Worm (Caenorhabditis elegans) whole organism, late embryonic: Measurements from ENCODE around the gene srg-33.
A peak's percentile ranks its signal among the peaks of the same experiment; 100 is the strongest.

ENCODE experiments used
- F13H6.1 ChIP-seq: sonication (generic microtip); optimal IDR thresholded peaks from 2 replicates; lab custom pipeline; 2016; ENCODE audit warnings: missing genetic modification characterization, missing compliant biosample characterization
- K02D7.2 ChIP-seq: sonication (generic microtip); optimal IDR thresholded peaks from 2 replicates; lab custom pipeline; 2017; ENCODE audit warnings: mild to moderate bottlenecking, missing genetic modification characterization, missing compliant biosample characterization
- T23F11.4 ChIP-seq: fragments of 200-800 bp; sonication (Bioruptor generic); optimal IDR thresholded peaks from 2 replicates; lab custom pipeline; 2018; ENCODE audit warnings: mild to moderate bottlenecking, missing genetic modification characterization, missing compliant biosample characterization
- ama-1 ChIP-seq: fragments of 150-350 bp; optimal IDR thresholded peaks from 2 replicates; lab custom pipeline; 2014
- ceh-30 ChIP-seq: fragments of 150-350 bp; optimal IDR thresholded peaks from 2 replicates; lab custom pipeline; 2014; ENCODE audit warnings: missing biosample characterization, missing genetic modification characterization
- ceh-34 ChIP-seq: sonication (generic microtip); optimal IDR thresholded peaks from 2 replicates; lab custom pipeline; 2016; ENCODE audit warnings: mild to moderate bottlenecking, missing genetic modification characterization, missing compliant biosample characterization
- ceh-45 ChIP-seq: fragments of 200-800 bp; sonication (Bioruptor generic); IDR thresholded peaks from 2 replicates; pipeline ENCODE4 v1.3.6; 2022; ENCODE audit warnings: missing genetic modification reagents, missing genetic modification characterization, missing compliant biosample characterization
- ceh-48 ChIP-seq: sonication (generic microtip); optimal IDR thresholded peaks from 2 replicates; lab custom pipeline; 2016; ENCODE audit warnings: missing genetic modification characterization, inconsistent platforms, missing compliant biosample characterization
- ceh-6 ChIP-seq: fragments of 200-800 bp; sonication (Bioruptor generic); optimal IDR thresholded peaks from 2 replicates; lab custom pipeline; 2018; ENCODE audit warnings: mild to moderate bottlenecking, missing genetic modification characterization, missing compliant biosample characterization
- ceh-9 ChIP-seq: sonication (generic microtip); optimal IDR thresholded peaks from 2 replicates; lab custom pipeline; 2016; ENCODE audit warnings: mild to moderate bottlenecking, missing genetic modification characterization, inconsistent platforms, missing compliant biosample characterization
- che-1 ChIP-seq: sonication (generic microtip); optimal IDR thresholded peaks from 2 replicates; lab custom pipeline; 2016; ENCODE audit warnings: mild to moderate bottlenecking, missing genetic modification characterization, missing compliant biosample characterization
- dve-1 ChIP-seq: sonication (generic microtip); optimal IDR thresholded peaks from 2 replicates; lab custom pipeline; 2017; ENCODE audit warnings: antibody characterized with exemption, mild to moderate bottlenecking, missing genetic modification characterization, missing compliant biosample characterization
- elt-2 ChIP-seq: sonication (generic microtip); optimal IDR thresholded peaks from 2 replicates; lab custom pipeline; 2016; ENCODE audit warnings: missing genetic modification reagents, missing genetic modification characterization, missing compliant biosample characterization
- elt-4 ChIP-seq: sonication (generic microtip); optimal IDR thresholded peaks from 2 replicates; lab custom pipeline; 2016; ENCODE audit warnings: missing genetic modification characterization, missing compliant biosample characterization
- ets-4 ChIP-seq: sonication (generic microtip); optimal IDR thresholded peaks from 2 replicates; lab custom pipeline; 2016; ENCODE audit warnings: missing genetic modification characterization, missing compliant biosample characterization
- fax-1 ChIP-seq: sonication (generic microtip); optimal IDR thresholded peaks from 2 replicates; lab custom pipeline; 2016; ENCODE audit warnings: missing genotype, missing genetic modification characterization, missing compliant biosample characterization
- fkh-6 ChIP-seq: sonication (generic microtip); optimal IDR thresholded peaks from 2 replicates; lab custom pipeline; 2016; ENCODE audit warnings: missing genetic modification characterization, missing compliant biosample characterization
- hlh-15 ChIP-seq: sonication (generic microtip); optimal IDR thresholded peaks from 2 replicates; lab custom pipeline; 2016; ENCODE audit warnings: missing genetic modification characterization, missing compliant biosample characterization
- hlh-8 ChIP-seq: sonication (generic microtip); optimal IDR thresholded peaks from 2 replicates; lab custom pipeline; 2016; ENCODE audit warnings: missing genotype, missing genetic modification characterization, missing compliant biosample characterization
- mec-3 ChIP-seq: sonication (generic microtip); optimal IDR thresholded peaks from 2 replicates; lab custom pipeline; 2016; ENCODE audit warnings: borderline replicate concordance, missing genetic modification characterization, missing compliant biosample characterization
- npax-4 ChIP-seq: sonication (generic microtip); optimal IDR thresholded peaks from 2 replicates; lab custom pipeline; 2016; ENCODE audit warnings: missing genetic modification characterization, missing compliant biosample characterization
- odd-2 ChIP-seq: sonication (generic microtip); optimal IDR thresholded peaks from 2 replicates; lab custom pipeline; 2017; ENCODE audit warnings: antibody characterized with exemption, mild to moderate bottlenecking, missing genetic modification characterization, missing compliant biosample characterization
- pax-1 ChIP-seq: fragments of 150-350 bp; optimal IDR thresholded peaks from 2 replicates; lab custom pipeline; 2014; ENCODE audit warnings: missing biosample characterization, missing genetic modification characterization
- pha-2 ChIP-seq: sonication (generic microtip); optimal IDR thresholded peaks from 2 replicates; lab custom pipeline; 2017; ENCODE audit warnings: mild to moderate bottlenecking, missing genetic modification characterization, missing compliant biosample characterization
- pros-1 ChIP-seq: fragments of 150-350 bp; optimal IDR thresholded peaks from 2 replicates; lab custom pipeline; 2014; ENCODE audit warnings: missing biosample characterization, missing genetic modification reagents, missing genetic modification characterization
- ref-2 ChIP-seq: sonication (generic microtip); optimal IDR thresholded peaks from 2 replicates; lab custom pipeline; 2016; ENCODE audit warnings: missing genetic modification characterization, missing compliant biosample characterization
- sdc-2 ChIP-seq: sonication (generic microtip); optimal IDR thresholded peaks from 2 replicates; lab custom pipeline; 2016; ENCODE audit warnings: missing genotype, missing genetic modification characterization, missing compliant biosample characterization
- ttx-3 ChIP-seq: sonication (generic microtip); optimal IDR thresholded peaks from 2 replicates; lab custom pipeline; 2016; ENCODE audit warnings: missing genetic modification reagents, missing genetic modification characterization, missing compliant biosample characterization
- unc-42 ChIP-seq: sonication (generic microtip); optimal IDR thresholded peaks from 2 replicates; lab custom pipeline; 2016; ENCODE audit warnings: missing genotype, missing genetic modification characterization, missing compliant biosample characterization

srg-33 gene

ce11 chrV:8297504-8297903, 5.6 kb downstream of the srg-33 start, which contains the start of gene W02D7.4:
Gene W02D7.4 (minus strand): TSS chrV:8297604.
- TF ChIP-seq ceh-6 (GFP tag; lab: Kevin White, UChicago) (no peak), ref-2 (no peak), F13H6.1 (tag; lab: Kevin White, UChicago) (no peak), fax-1 (tag; lab: Kevin White, UChicago) (no peak), elt-4 (no peak), hlh-15 (tag; lab: Kevin White, UChicago) (no peak), pha-2 (no peak), hlh-8 (tag; lab: Kevin White, UChicago) (no peak), T23F11.4 (GFP tag; lab: Kevin White, UChicago) (no peak), sdc-2 (tag; lab: Kevin White, UChicago) (no peak), pax-1 (tag; lab: Kevin White, UChicago) (no peak)
- TF ChIP-seq, all 69 proteins: peak for 0

ce11 chrV:8299191-8299854, 7.5 kb downstream of the srg-33 start, which contains the start of gene W02D7.5:
Gene W02D7.5 (minus strand): TSS chrV:8299241.
- TF ChIP-seq pros-1 (no peak), ceh-34 (no peak), ceh-30 (tag; lab: Kevin White, UChicago) (no peak), T23F11.4 (GFP tag; lab: Kevin White, UChicago) (no peak), ets-4 (tag; lab: Kevin White, UChicago) (no peak), odd-2 (tag; lab: Kevin White, UChicago) (no peak), unc-42 (tag; lab: Kevin White, UChicago) (no peak)

- no peak for TF ChIP-seq dve-1 (tag; lab: Kevin White, UChicago)
- TF ChIP-seq unc-42 (tag; lab: Kevin White, UChicago), result no peak
- TF ChIP-seq ceh-9 (tag; lab: Kevin White, UChicago), result no peak
- TF ChIP-seq ama-1 (lab: Kevin White, UChicago), result peak; percentile 19
- TF ChIP-seq hlh-15 (tag; lab: Kevin White, UChicago), result no peak
- peak; percentile 52 for TF ChIP-seq ceh-48 (tag; lab: Kevin White, UChicago)
- TF ChIP-seq fkh-6 (tag; lab: Kevin White, UChicago), result no peak
- TF ChIP-seq mec-3 (tag; lab: Kevin White, UChicago), result no peak
- TF ChIP-seq npax-4 (tag; lab: Kevin White, UChicago), result no peak
These were observed 9.2 kb downstream of the srg-33 start, which contains the start of gene W02D7.6 for ce11 chrV:8300935-8301535. Gene W02D7.6 (minus strand): TSS chrV:8301507.

- peak; percentile 6 for TF ChIP-seq elt-2 (tag; lab: Kevin White, UChicago)
- TF ChIP-seq hlh-15 (tag; lab: Kevin White, UChicago), result no peak
These were observed 10.7 kb downstream of the srg-33 start, which contains the start of gene sel-9 for ce11 chrV:8302522-8302921. Gene sel-9 (minus strand): TSS chrV:8302580.

ce11 chrV:8304461-8305195, 12.8 kb downstream of the srg-33 start, which contains the start of gene W02D7.11:
Gene W02D7.11 (minus strand): TSS chrV:8304511.
- TF ChIP-seq che-1 (tag; lab: Kevin White, UChicago), result no peak
- no peak for TF ChIP-seq pros-1
- TF ChIP-seq pax-1 (tag; lab: Kevin White, UChicago), result no peak
- TF ChIP-seq ceh-45, result no peak
- no peak for TF ChIP-seq ttx-3 (tag; lab: Kevin White, UChicago)
- TF ChIP-seq K02D7.2 (tag; lab: Kevin White, UChicago), result no peak
- TF ChIP-seq pha-2, result no peak
- TF ChIP-seq, all 69 proteins: peak for 0
